Fruit fly (Drosophila melanogaster) whole organism, embryonic: ENCODE measurements around the gene eIF4A.

Experiments used
- Ada2b ChIP-seq: fragments of 200-800 bp; sonication (Bioruptor generic); IDR thresholded peaks from 2 replicates; pipeline ENCODE4 v1.3.6; 2022; ENCODE audit warnings: missing biosample characterization, missing genetic modification characterization
- BEAF-32 ChIP-seq: fragments of 200-800 bp; sonication (Bioruptor generic); optimal IDR thresholded peaks from 3 replicates; lab custom pipeline; 2017; ENCODE audit warnings: missing biosample characterization, missing genetic modification characterization, mild to moderate bottlenecking, moderate library complexity, missing genetic modification reagents
- CG10979 ChIP-seq: fragments of 200-800 bp; sonication (Bioruptor generic); optimal IDR thresholded peaks from 2 replicates; lab custom pipeline; 2018; ENCODE audit warnings: missing biosample characterization, mild to moderate bottlenecking, missing genetic modification characterization, moderate library complexity
- CG12155 ChIP-seq: fragments of 200-800 bp; sonication (Bioruptor generic); optimal IDR thresholded peaks from 3 replicates; lab custom pipeline; 2016; ENCODE audit warnings: missing biosample characterization, missing genetic modification characterization
- CG15696 ChIP-seq: fragments of 200-800 bp; sonication (Bioruptor generic); optimal IDR thresholded peaks from 2 replicates; lab custom pipeline; 2019; ENCODE audit warnings: missing biosample characterization, mild to moderate bottlenecking, missing genetic modification characterization, moderate library complexity
- CG2129 ChIP-seq: fragments of 200-800 bp; sonication (Bioruptor generic); IDR thresholded peaks from 2 replicates; pipeline ENCODE4 v1.3.6; 2022; ENCODE audit warnings: missing biosample characterization, missing genetic modification characterization; ENCODE audit not compliant: partially characterized antibody
- CG2678 ChIP-seq: fragments of 200-800 bp; sonication (Bioruptor generic); optimal IDR thresholded peaks from 3 replicates; lab custom pipeline; 2019; ENCODE audit warnings: missing biosample characterization, mild to moderate bottlenecking, missing genetic modification characterization, moderate library complexity
- CG2889 ChIP-seq: fragments of 200-800 bp; sonication (Bioruptor generic); IDR thresholded peaks from 3 replicates; pipeline ENCODE4 v1.3.6; 2022; ENCODE audit warnings: missing biosample characterization, missing genetic modification characterization
- CG30020 ChIP-seq: fragments of 200-800 bp; optimal IDR thresholded peaks from 2 replicates; lab custom pipeline; 2019; ENCODE audit warnings: missing biosample characterization, mild to moderate bottlenecking, missing genetic modification characterization, moderate library complexity
- CG30431 ChIP-seq: fragments of 200-800 bp; sonication (Bioruptor generic); optimal IDR thresholded peaks from 2 replicates; lab custom pipeline; 2017; ENCODE audit warnings: missing biosample characterization, missing genetic modification characterization
- CG42726 ChIP-seq: fragments of 200-800 bp; sonication (Bioruptor generic); IDR thresholded peaks from 2 replicates; pipeline ENCODE4 v1.3.6; 2022; ENCODE audit warnings: missing biosample characterization, missing genetic modification characterization; ENCODE audit not compliant: partially characterized antibody
- CG4282 ChIP-seq: fragments of 200-800 bp; sonication (Bioruptor generic); optimal IDR thresholded peaks from 2 replicates; lab custom pipeline; 2016; ENCODE audit warnings: missing biosample characterization, missing genetic modification characterization
- CG4328 ChIP-seq: fragments of 200-800 bp; sonication (Bioruptor generic); optimal IDR thresholded peaks from 3 replicates; lab custom pipeline; 2017; ENCODE audit warnings: missing biosample characterization, missing genetic modification reagents, missing genetic modification characterization
- CG4424 ChIP-seq: fragments of 200-800 bp; sonication (Bioruptor generic); optimal IDR thresholded peaks from 3 replicates; lab custom pipeline; 2016; ENCODE audit warnings: missing biosample characterization, missing genetic modification characterization
- CG4617 ChIP-seq: fragments of 200-800 bp; sonication (Bioruptor generic); optimal IDR thresholded peaks from 3 replicates; lab custom pipeline; 2016; ENCODE audit warnings: missing biosample characterization, missing genetic modification characterization, borderline replicate concordance
- CG4820 ChIP-seq: fragments of 200-800 bp; sonication (Bioruptor generic); optimal IDR thresholded peaks from 3 replicates; lab custom pipeline; 2016; ENCODE audit warnings: missing biosample characterization, missing genetic modification characterization
- CG6813 ChIP-seq: fragments of 200-800 bp; sonication (Bioruptor generic); optimal IDR thresholded peaks from 2 replicates; lab custom pipeline; 2017; ENCODE audit warnings: missing biosample characterization, missing genetic modification characterization, mild to moderate bottlenecking, moderate library complexity, missing genetic modification reagents
- CG7357 ChIP-seq: fragments of 200-800 bp; sonication (Bioruptor generic); IDR thresholded peaks from 3 replicates; pipeline ENCODE4 v1.3.6; 2022; ENCODE audit warnings: missing biosample characterization, missing genetic modification characterization
- CG8478 ChIP-seq: fragments of >200 bp; optimal IDR thresholded peaks from 2 replicates; lab custom pipeline; 2018
- CG9609 ChIP-seq: fragments of 200-800 bp; sonication (Bioruptor generic); optimal IDR thresholded peaks from 3 replicates; lab custom pipeline; 2016; ENCODE audit warnings: missing biosample characterization, missing genetic modification characterization
- D19A ChIP-seq: fragments of 200-800 bp; optimal IDR thresholded peaks from 3 replicates; lab custom pipeline; 2019; ENCODE audit warnings: missing biosample characterization, mild to moderate bottlenecking, missing genetic modification characterization, moderate library complexity
- Dek ChIP-seq: fragments of 200-800 bp; sonication (Bioruptor generic); optimal IDR thresholded peaks from 3 replicates; lab custom pipeline; 2019; ENCODE audit warnings: missing biosample characterization, mild to moderate bottlenecking, missing genetic modification characterization, moderate library complexity
- Doc2 ChIP-seq: fragments of 200-800 bp; sonication (Bioruptor generic); IDR thresholded peaks from 2 replicates; pipeline ENCODE4 v1.3.6; 2022; ENCODE audit warnings: missing biosample characterization, missing genetic modification characterization
- Dref ChIP-seq: fragments of 200-800 bp; sonication (Bioruptor generic); IDR thresholded peaks from 2 replicates; pipeline ENCODE4 v1.3.6; 2022; ENCODE audit warnings: missing biosample characterization, missing genetic modification characterization
- HmgD ChIP-seq: fragments of 200-800 bp; sonication (Bioruptor generic); optimal IDR thresholded peaks from 3 replicates; lab custom pipeline; 2016; ENCODE audit warnings: missing biosample characterization, missing genetic modification characterization
- HmgZ ChIP-seq: fragments of 200-800 bp; sonication (Bioruptor generic); optimal IDR thresholded peaks from 2 replicates; lab custom pipeline; 2018; ENCODE audit warnings: missing biosample characterization, mild to moderate bottlenecking, missing genetic modification characterization
- Jarid2 ChIP-seq: fragments of 200-800 bp; sonication (Bioruptor generic); optimal IDR thresholded peaks from 3 replicates; lab custom pipeline; 2017; ENCODE audit warnings: mild to moderate bottlenecking, missing biosample characterization, missing genetic modification reagents, missing genetic modification characterization
- Ptx1 ChIP-seq: fragments of 200-800 bp; sonication (Bioruptor generic); IDR thresholded peaks from 2 replicates; pipeline ENCODE4 v1.3.6; 2022; ENCODE audit warnings: missing biosample characterization, missing genetic modification characterization
- Taf1 ChIP-seq: fragments of 200-800 bp; sonication (Bioruptor generic); IDR thresholded peaks from 2 replicates; pipeline ENCODE4 v1.3.6; 2022; ENCODE audit warnings: missing biosample characterization, missing genetic modification characterization
- Usf ChIP-seq: fragments of 200-800 bp; sonication (Bioruptor generic); optimal IDR thresholded peaks from 2 replicates; lab custom pipeline; 2017; ENCODE audit warnings: missing genotype, missing biosample characterization, missing genetic modification characterization
- Vsx1 ChIP-seq: fragments of 200-800 bp; sonication (Bioruptor generic); optimal IDR thresholded peaks from 2 replicates; lab custom pipeline; 2017; ENCODE audit warnings: missing biosample characterization, mild to moderate bottlenecking, missing genetic modification characterization, missing genetic modification reagents
- ab ChIP-seq: fragments of 200-800 bp; sonication (Bioruptor generic); optimal IDR thresholded peaks from 2 replicates; lab custom pipeline; 2016; ENCODE audit warnings: missing biosample characterization, missing genetic modification characterization
- cad ChIP-seq: fragments of >200 bp; optimal IDR thresholded peaks from 2 replicates; lab custom pipeline; 2017; ENCODE audit warnings: missing biosample characterization, missing genetic modification characterization
- caup ChIP-seq: fragments of 200-800 bp; sonication (Bioruptor generic); optimal IDR thresholded peaks from 3 replicates; lab custom pipeline; 2017; ENCODE audit warnings: missing biosample characterization, mild to moderate bottlenecking, missing genetic modification characterization, moderate library complexity; ENCODE audit not compliant: severe bottlenecking
- crc ChIP-seq: fragments of 200-800 bp; sonication (Bioruptor generic); optimal IDR thresholded peaks from 2 replicates; lab custom pipeline; 2016; ENCODE audit warnings: missing biosample characterization, missing genetic modification characterization
- dm ChIP-seq: fragments of 200-800 bp; sonication (Bioruptor generic); optimal IDR thresholded peaks from 3 replicates; lab custom pipeline; 2016; ENCODE audit warnings: missing biosample characterization, missing genetic modification characterization
- dysf ChIP-seq: fragments of 200-800 bp; sonication (Bioruptor generic); IDR thresholded peaks from 3 replicates; pipeline ENCODE4 v1.3.6; 2022; ENCODE audit warnings: missing biosample characterization, missing genetic modification characterization
- nerfin-1 ChIP-seq: fragments of 200-800 bp; sonication (Bioruptor generic); optimal IDR thresholded peaks from 3 replicates; lab custom pipeline; 2019; ENCODE audit warnings: missing biosample characterization, mild to moderate bottlenecking, missing genetic modification characterization, moderate library complexity
- nerfin-2 ChIP-seq: fragments of 200-800 bp; sonication (Bioruptor generic); IDR thresholded peaks from 2 replicates; pipeline ENCODE4 v1.3.6; 2022; ENCODE audit warnings: missing biosample characterization, missing genetic modification characterization; ENCODE audit not compliant: partially characterized antibody
- nom ChIP-seq: fragments of 200-800 bp; sonication (Bioruptor generic); optimal IDR thresholded peaks from 2 replicates; lab custom pipeline; 2017; ENCODE audit warnings: missing biosample characterization, missing genetic modification characterization, mild to moderate bottlenecking, moderate library complexity, missing genetic modification reagents
- pb ChIP-seq: fragments of 200-800 bp; sonication (Bioruptor generic); optimal IDR thresholded peaks from 3 replicates; lab custom pipeline; 2016; ENCODE audit warnings: missing biosample characterization, missing genetic modification characterization
- phol ChIP-seq: fragments of 200-800 bp; sonication (Bioruptor generic); optimal IDR thresholded peaks from 3 replicates; lab custom pipeline; 2018; ENCODE audit warnings: missing biosample characterization, mild to moderate bottlenecking, missing genetic modification characterization, moderate library complexity
- prd ChIP-seq, 3 experiments: fragments of >200 bp in 2 of 3; fragments of 200-800 bp in 1 of 3; sonication (Bioruptor generic) in 1 of 3; optimal IDR thresholded peaks in 2 of 3; IDR thresholded peaks in 1 of 3; 2 replicates in 2 of 3; 3 replicates in 1 of 3; pipeline versions ENCODE4 v1.3.6 to Lab custom; 2017 to 2022; ENCODE audit warnings: missing biosample characterization in 1 of 3, missing genetic modification characterization in 1 of 3
- psq ChIP-seq: fragments of 200-800 bp; sonication (Bioruptor generic); optimal IDR thresholded peaks from 2 replicates; lab custom pipeline; 2017; ENCODE audit warnings: missing biosample characterization, missing genetic modification characterization
- sd ChIP-seq: fragments of 200-800 bp; sonication (Bioruptor generic); optimal IDR thresholded peaks from 3 replicates; lab custom pipeline; 2018; ENCODE audit warnings: missing biosample characterization, mild to moderate bottlenecking, missing genetic modification characterization, moderate library complexity
- ssp ChIP-seq: fragments of 200-800 bp; sonication (Bioruptor generic); IDR thresholded peaks from 2 replicates; pipeline ENCODE4 v1.3.6; 2022; ENCODE audit warnings: missing biosample characterization, missing genetic modification characterization
- toy ChIP-seq: fragments of 200-800 bp; sonication (Bioruptor generic); IDR thresholded peaks from 2 replicates; pipeline ENCODE4 v1.3.6; 2022; ENCODE audit warnings: missing biosample characterization, missing genetic modification characterization
- trh ChIP-seq: fragments of 200-800 bp; sonication (Bioruptor generic); optimal IDR thresholded peaks from 2 replicates; lab custom pipeline; 2016; ENCODE audit warnings: missing biosample characterization, missing genetic modification characterization
- twi ChIP-seq: fragments of 200-800 bp; optimal IDR thresholded peaks from 2 replicates; lab custom pipeline; 2019; ENCODE audit warnings: missing biosample characterization, mild to moderate bottlenecking, missing genetic modification characterization, moderate library complexity
- wor ChIP-seq: fragments of 200-800 bp; sonication (Bioruptor generic); IDR thresholded peaks from 2 replicates; pipeline ENCODE4 v1.3.6; 2022; ENCODE audit warnings: missing biosample characterization, missing genetic modification characterization

eIF4A gene

dm6 chr2L:5997609-5998229, 16.2 kb downstream of the eIF4A start (continued):
- TF ChIP-seq prd (optimal IDR thresholded peaks at IDR 0.05; lab: Kevin White, UChicago) (no peak), prd (GFP tag; IDR thresholded peaks at IDR 0.05; lab: Robert Waterston, UW) (no peak), CG7357 (no peak), dm (GFP tag; lab: Kevin White, UChicago) (no peak), toy (no peak), trh (GFP tag; lab: Kevin White, UChicago) (no peak), CG6813 (GFP tag; lab: Kevin White, UChicago) (peak; percentile 78), wor (GFP tag; lab: Robert Waterston, UW) (no peak), cad (GFP tag; lab: Kevin White, UChicago) (no peak), crc (GFP tag; lab: Kevin White, UChicago) (no peak), CG8478 (lab: Kevin White, UChicago) (no peak), CG12155 (no peak), CG4617 (GFP tag; lab: Kevin White, UChicago) (no peak), phol (tag; lab: Kevin White, UChicago) (peak; percentile 93), CG4820 (no peak), caup (GFP tag; lab: Kevin White, UChicago) (peak; percentile 87), Usf (GFP tag; lab: Kevin White, UChicago) (no peak), CG2678 (tag; lab: Kevin White, UChicago) (no peak), CG42726 (GFP tag; lab: Robert Waterston, UW) (no peak), twi (tag; lab: Kevin White, UChicago) (peak; percentile 19), nerfin-1 (tag; lab: Kevin White, UChicago) (peak; percentile 72), CG30431 (no peak), Dref (no peak), nerfin-2 (no peak), Dek (no peak), CG2129 (GFP tag; lab: Robert Waterston, UW) (no peak), nom (GFP tag; lab: Kevin White, UChicago) (peak; percentile 79), CG4424 (no peak), CG2889 (GFP tag; lab: Robert Waterston, UW) (no peak), CG15696 (tag; lab: Kevin White, UChicago) (peak; percentile 20), Taf1 (GFP tag; lab: Robert Waterston, UW) (no peak), ab (GFP tag; lab: Kevin White, UChicago) (no peak), CG30020 (tag; lab: Kevin White, UChicago) (no peak), psq (GFP tag; lab: Kevin White, UChicago) (no peak), Ada2b (GFP tag; lab: Robert Waterston, UW) (no peak), CG9609 (GFP tag; lab: Kevin White, UChicago) (no peak), sd (no peak), D19A (tag; lab: Kevin White, UChicago) (peak; percentile 34), dysf (GFP tag; lab: Robert Waterston, UW) (peak; percentile 25; the same call in 1 of the 3 replicates), Doc2 (GFP tag; lab: Robert Waterston, UW) (no peak), CG10979 (tag; lab: Kevin White, UChicago) (peak; percentile 37), CG4282 (GFP tag; lab: Kevin White, UChicago) (no peak), Jarid2 (GFP tag; lab: Kevin White, UChicago) (peak; percentile 60), CG4328 (peak; percentile 84), Vsx1 (peak; percentile 18), HmgD (GFP tag; lab: Kevin White, UChicago) (no peak), pb (GFP tag; lab: Kevin White, UChicago) (peak; percentile 46), HmgZ (tag; lab: Kevin White, UChicago) (peak; percentile 41), BEAF-32 (GFP tag; lab: Kevin White, UChicago) (no peak), Ptx1 (GFP tag; lab: Robert Waterston, UW) (no peak), ssp (GFP tag; lab: Robert Waterston, UW) (no peak)
